Worm (Caenorhabditis elegans): ENCODE results near the gene spt-4.

- no peak for TF ChIP-seq ces-1 (GFP tag; optimal IDR thresholded peaks at IDR 0.05)
- TF ChIP-seq nhr-2 (tag; optimal IDR thresholded peaks at IDR 0.05) = no peak
- TF ChIP-seq snpc-4 (tag; optimal IDR thresholded peaks at IDR 0.05) = no peak
- TF ChIP-seq pha-4 (tag; optimal IDR thresholded peaks at IDR 0.05) = no peak
- no peak for TF ChIP-seq hlh-1 (tag; optimal IDR thresholded peaks at IDR 0.05)
Measured at ce11 chrIII:84372-84771, 14.8 kb upstream of the spt-4 start.
